Worm (Caenorhabditis elegans) whole organism, L3 larva: ENCODE data around the gene Y53F4B.39.

ENCODE experiments used
- R02D3.7 ChIP-seq: fragments of 150-350 bp; optimal IDR thresholded peaks from 2 replicates; lab custom pipeline; 2014; ENCODE audit warnings: missing biosample characterization, missing genetic modification characterization
- ceh-28 ChIP-seq: fragments of 150-350 bp; optimal IDR thresholded peaks from 2 replicates; lab custom pipeline; 2014; ENCODE audit warnings: missing biosample characterization, missing genetic modification reagents, missing genetic modification characterization
- ceh-82 ChIP-seq: fragments of 150-350 bp; optimal IDR thresholded peaks from 2 replicates; lab custom pipeline; 2014; ENCODE audit warnings: missing biosample characterization, missing genetic modification characterization
- ceh-9 ChIP-seq: sonication (generic microtip); optimal IDR thresholded peaks from 2 replicates; lab custom pipeline; 2018; ENCODE audit warnings: missing biosample characterization, missing genetic modification characterization
- elt-2 ChIP-seq: sonication (generic microtip); optimal IDR thresholded peaks from 2 replicates; lab custom pipeline; 2016; ENCODE audit warnings: missing genetic modification reagents, mild to moderate bottlenecking, missing genetic modification characterization, missing compliant biosample characterization
- elt-3 ChIP-seq, 3 experiments: fragments of 150-350 bp in 1 of 3; sonication (generic microtip) in 2 of 3; optimal IDR thresholded peaks; 2 replicates in 2 of 3; 4 replicates in 1 of 3; lab custom pipeline; 2014 to 2017; ENCODE audit warnings: missing biosample characterization in 3 of 3, missing genetic modification characterization in 3 of 3
- eor-1 ChIP-seq, 2 experiments: fragments of 150-350 bp; optimal IDR thresholded peaks; 2 replicates each; lab custom pipeline; 2014 to 2018; ENCODE audit warnings: missing biosample characterization in 2 of 2, missing genetic modification characterization in 2 of 2
- fkh-2 ChIP-seq: fragments of 150-350 bp; optimal IDR thresholded peaks from 2 replicates; lab custom pipeline; 2014; ENCODE audit warnings: missing biosample characterization, missing genetic modification reagents, missing genetic modification characterization
- fos-1 ChIP-seq: fragments of 150-350 bp; optimal IDR thresholded peaks from 2 replicates; lab custom pipeline; 2014; ENCODE audit warnings: missing biosample characterization, missing genetic modification characterization
- hmg-11 ChIP-seq: sonication (generic microtip); optimal IDR thresholded peaks from 2 replicates; lab custom pipeline; 2016; ENCODE audit warnings: missing genetic modification characterization, missing compliant biosample characterization
- jun-1 ChIP-seq: fragments of 150-350 bp; optimal IDR thresholded peaks from 2 replicates; lab custom pipeline; 2014; ENCODE audit warnings: missing biosample characterization, missing genetic modification reagents, missing genetic modification characterization
- lin-15B ChIP-seq: fragments of 150-350 bp; optimal IDR thresholded peaks from 2 replicates; lab custom pipeline; 2014; ENCODE audit warnings: missing biosample characterization, missing genetic modification characterization
- lin-39 ChIP-seq: fragments of 150-350 bp; optimal IDR thresholded peaks from 2 replicates; lab custom pipeline; 2018; ENCODE audit warnings: missing biosample characterization, missing genetic modification reagents, missing genetic modification characterization
- mdl-1 ChIP-seq: fragments of 150-350 bp; optimal IDR thresholded peaks from 2 replicates; lab custom pipeline; 2014; ENCODE audit warnings: missing biosample characterization, missing genetic modification characterization
- nfya-1 ChIP-seq: sonication (generic microtip); optimal IDR thresholded peaks from 2 replicates; lab custom pipeline; 2017; ENCODE audit warnings: missing genetic modification characterization, mild to moderate bottlenecking, missing compliant biosample characterization, antibody characterized with exemption, moderate library complexity; ENCODE audit not compliant: insufficient read depth
- nhr-12 ChIP-seq: fragments of 150-350 bp; optimal IDR thresholded peaks from 2 replicates; lab custom pipeline; 2014; ENCODE audit warnings: missing biosample characterization, missing genetic modification characterization
- nhr-23 ChIP-seq: fragments of 150-350 bp; optimal IDR thresholded peaks from 2 replicates; lab custom pipeline; 2014; ENCODE audit warnings: missing biosample characterization, missing genetic modification reagents, missing genetic modification characterization
- nhr-237 ChIP-seq: fragments of 150-350 bp; optimal IDR thresholded peaks from 2 replicates; lab custom pipeline; 2014; ENCODE audit warnings: missing biosample characterization, missing genetic modification characterization
- nhr-25 ChIP-seq: sonication (generic microtip); optimal IDR thresholded peaks from 2 replicates; lab custom pipeline; 2017; ENCODE audit warnings: missing biosample characterization, missing genetic modification characterization
- nhr-43 ChIP-seq: sonication (generic microtip); optimal IDR thresholded peaks from 2 replicates; lab custom pipeline; 2016; ENCODE audit warnings: mild to moderate bottlenecking, missing genetic modification characterization, missing compliant biosample characterization; ENCODE audit not compliant: poor library complexity, severe bottlenecking
- nhr-67 ChIP-seq: fragments of 150-350 bp; optimal IDR thresholded peaks from 2 replicates; lab custom pipeline; 2014; ENCODE audit warnings: missing biosample characterization, missing genetic modification characterization
- nhr-76 ChIP-seq: fragments of 150-350 bp; sonication (generic microtip); optimal IDR thresholded peaks from 5 replicates; lab custom pipeline; 2014; ENCODE audit warnings: missing biosample characterization, missing genetic modification characterization
- nhr-77 ChIP-seq: fragments of 150-350 bp; optimal IDR thresholded peaks from 2 replicates; lab custom pipeline; 2014; ENCODE audit warnings: missing biosample characterization, missing genetic modification characterization
- pha-4 ChIP-seq: fragments of 150-350 bp; optimal IDR thresholded peaks from 2 replicates; lab custom pipeline; 2014; ENCODE audit warnings: missing biosample characterization, missing genetic modification reagents, missing genetic modification characterization
- pqm-1 ChIP-seq: fragments of 150-350 bp; optimal IDR thresholded peaks from 2 replicates; lab custom pipeline; 2017; ENCODE audit warnings: missing biosample characterization, missing genetic modification characterization, inconsistent platforms
- skn-1 ChIP-seq: fragments of 150-350 bp; optimal IDR thresholded peaks from 2 replicates; lab custom pipeline; 2014; ENCODE audit warnings: missing biosample characterization, missing genetic modification characterization
- snpc-4 ChIP-seq: fragments of 150-350 bp; optimal IDR thresholded peaks from 2 replicates; lab custom pipeline; 2014; ENCODE audit warnings: missing biosample characterization, missing genetic modification characterization
- ztf-11 ChIP-seq: fragments of 150-350 bp; optimal IDR thresholded peaks from 2 replicates; lab custom pipeline; 2014; ENCODE audit warnings: missing biosample characterization, missing genetic modification characterization

The Y53F4B.39 gene

DNA sequence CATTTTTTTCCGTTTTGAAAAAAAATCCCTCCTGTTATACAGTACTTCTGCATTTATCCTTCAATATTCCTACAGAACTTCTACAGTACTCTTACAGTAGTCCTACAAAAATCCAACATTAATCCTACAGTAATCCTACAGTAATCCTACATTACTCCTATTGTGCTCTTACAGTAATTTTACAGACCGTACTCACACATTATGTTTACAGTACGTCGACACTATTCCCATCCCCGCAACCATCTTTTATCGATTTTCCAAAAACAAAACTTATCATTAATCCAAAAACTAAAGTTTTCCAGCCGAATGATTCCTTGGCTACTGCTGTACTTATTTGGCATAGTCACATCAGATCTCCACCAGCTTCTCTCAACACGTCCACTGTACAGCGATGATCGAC lies 25.8 kb upstream of the Y53F4B.39 start, which contains the start of gene Y53F4B.20:
Gene Y53F4B.20 (plus strand): TSS at position 301 of the 400 bp plus-strand sequence.
- TF ChIP-seq nfya-1: no peak
- no peak for TF ChIP-seq nhr-12 (tag; lab: Kevin White, UChicago)
- TF ChIP-seq ceh-28 (tag; lab: Kevin White, UChicago): no peak
- no peak for TF ChIP-seq elt-3 (tag; optimal IDR thresholded peaks at IDR 0.05; lab: Kevin White, UChicago)
- TF ChIP-seq, all 47 proteins: peak for 0

DNA sequence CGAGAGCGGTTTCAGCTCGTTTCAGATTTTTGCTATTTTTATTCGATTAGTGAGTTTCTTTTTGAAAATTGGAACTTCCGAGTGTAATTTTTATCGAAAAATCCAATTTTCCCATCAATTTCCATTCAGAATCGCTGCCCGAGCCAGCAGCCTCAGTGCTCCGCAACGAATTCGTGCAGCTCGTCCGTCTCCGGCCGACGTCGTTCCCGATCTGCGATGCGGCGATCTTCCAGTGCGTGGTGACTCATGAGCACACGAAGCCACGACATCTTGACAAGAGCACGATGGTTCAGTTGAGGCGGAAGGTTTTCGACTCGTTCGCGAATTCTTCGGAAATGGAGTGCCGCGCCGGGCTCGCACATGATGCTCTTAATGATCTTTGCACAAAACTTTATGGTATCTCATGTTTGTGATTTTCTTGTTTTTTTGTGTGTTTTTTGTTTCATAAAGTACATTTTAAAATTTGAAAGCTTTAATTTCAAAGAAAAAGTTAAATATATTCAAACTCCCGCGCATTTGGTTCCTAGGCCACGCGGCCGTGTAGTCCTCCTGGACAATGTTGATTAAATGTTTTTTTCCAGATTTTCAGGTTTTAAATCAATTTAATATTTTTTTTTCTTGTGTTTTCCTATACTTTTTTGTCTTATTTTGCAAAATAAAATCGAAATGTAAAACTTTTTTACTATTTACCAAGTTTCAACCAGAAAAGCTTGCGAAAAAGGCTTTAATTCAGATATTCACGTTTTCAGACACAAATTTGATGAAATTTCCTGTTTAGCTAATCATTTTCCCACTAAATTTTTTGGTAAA lies 20.7 kb upstream of the Y53F4B.39 start:
- TF ChIP-seq nhr-23 (tag; lab: Kevin White, UChicago): peak; percentile 59
- no peak for TF ChIP-seq ztf-11 (tag; lab: Kevin White, UChicago)
- TF ChIP-seq snpc-4 (tag; lab: Kevin White, UChicago): peak; percentile 54
- no peak for TF ChIP-seq nhr-237 (tag; lab: Kevin White, UChicago)
- peak; percentile 58 for TF ChIP-seq pha-4
- peak; percentile 56 for TF ChIP-seq nfya-1
- peak; percentile 88 for TF ChIP-seq nhr-43 (tag; lab: Kevin White, UChicago)
- TF ChIP-seq lin-15B (tag; lab: Kevin White, UChicago): peak; percentile 41
- no peak for TF ChIP-seq skn-1 (tag; lab: Kevin White, UChicago)

DNA sequence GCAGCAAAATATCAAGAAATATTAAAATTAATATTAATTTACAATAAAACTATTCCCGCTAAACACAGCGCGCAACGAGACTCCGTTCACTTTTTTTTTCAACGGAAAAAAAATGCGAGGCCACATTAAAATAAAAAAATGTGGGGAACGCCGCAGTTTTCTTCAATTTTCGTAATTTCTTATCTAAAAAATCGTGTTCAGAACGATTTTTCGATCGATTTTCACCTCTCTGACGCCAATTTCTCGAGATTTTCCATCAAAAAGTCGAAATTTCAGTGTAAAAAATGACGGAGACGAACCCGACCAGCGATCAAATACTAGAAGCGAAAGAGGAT lies 20.1 kb upstream of the Y53F4B.39 start, which contains the start of gene Y53F4B.21:
Gene Y53F4B.21 (plus strand): TSS at position 285 of the 335 bp plus-strand sequence.
- no peak for TF ChIP-seq R02D3.7 (tag; lab: Kevin White, UChicago)
- peak; percentile 13 for TF ChIP-seq lin-15B (tag; lab: Kevin White, UChicago)

DNA sequence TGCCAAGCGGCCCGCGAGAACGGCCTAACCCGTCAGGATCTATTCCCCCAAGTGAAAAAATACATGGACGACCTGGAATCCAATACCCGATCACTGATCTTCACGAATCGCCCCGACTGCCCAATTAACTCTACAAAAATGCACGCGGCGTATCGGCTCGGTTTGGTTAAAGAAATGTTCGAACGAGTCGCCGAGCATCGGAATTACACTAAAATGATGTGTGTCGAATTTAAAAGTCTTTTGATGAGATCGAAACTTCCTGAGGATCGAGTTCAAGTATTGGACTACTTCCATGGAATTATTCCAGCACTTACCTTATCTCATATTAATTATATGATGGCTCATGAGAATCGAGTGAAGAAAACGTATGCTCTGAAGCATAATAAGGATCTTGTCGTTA lies 2.8 kb upstream of the Y53F4B.39 start:
- TF ChIP-seq elt-2 (tag; lab: Kevin White, UChicago): no peak
- no peak for TF ChIP-seq mdl-1

DNA sequence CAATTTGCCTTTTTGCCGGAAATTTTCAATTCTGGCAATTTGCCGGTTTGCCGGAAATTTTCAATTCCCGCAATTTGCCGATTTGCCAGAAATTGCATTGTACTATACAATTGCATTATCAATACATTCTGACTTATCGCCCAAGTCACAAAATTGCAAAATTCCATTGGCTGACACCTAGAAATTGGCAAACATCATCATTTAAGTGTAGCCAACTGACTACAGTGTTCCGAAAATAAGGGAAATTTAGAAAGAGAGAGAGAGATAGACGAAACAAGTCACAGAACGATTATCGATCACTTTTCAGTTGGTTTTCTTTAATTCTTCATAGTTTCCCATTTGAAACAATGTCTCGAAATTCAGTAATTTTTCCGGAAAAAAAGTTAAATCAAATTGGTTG lies 1.4 kb downstream of the Y53F4B.39 start:
- peak; percentile 87 for TF ChIP-seq elt-2 (tag; lab: Kevin White, UChicago)
- TF ChIP-seq jun-1 (tag; lab: Kevin White, UChicago): peak; percentile 26
- peak; percentile 56 for TF ChIP-seq ceh-28 (tag; lab: Kevin White, UChicago)
- peak; percentile 91 for TF ChIP-seq pqm-1 (tag; lab: Kevin White, UChicago)
- peak; percentile 46 for TF ChIP-seq pha-4
- TF ChIP-seq eor-1 (tag; optimal IDR thresholded peaks at IDR 0.05; lab: Kevin White, UChicago): no peak
- TF ChIP-seq nhr-12 (tag; lab: Kevin White, UChicago): no peak
- no peak for TF ChIP-seq ceh-82
- no peak for TF ChIP-seq elt-3 (tag; optimal IDR thresholded peaks at IDR 0.05; lab: Kevin White, UChicago)
- TF ChIP-seq nhr-67: no peak

DNA sequence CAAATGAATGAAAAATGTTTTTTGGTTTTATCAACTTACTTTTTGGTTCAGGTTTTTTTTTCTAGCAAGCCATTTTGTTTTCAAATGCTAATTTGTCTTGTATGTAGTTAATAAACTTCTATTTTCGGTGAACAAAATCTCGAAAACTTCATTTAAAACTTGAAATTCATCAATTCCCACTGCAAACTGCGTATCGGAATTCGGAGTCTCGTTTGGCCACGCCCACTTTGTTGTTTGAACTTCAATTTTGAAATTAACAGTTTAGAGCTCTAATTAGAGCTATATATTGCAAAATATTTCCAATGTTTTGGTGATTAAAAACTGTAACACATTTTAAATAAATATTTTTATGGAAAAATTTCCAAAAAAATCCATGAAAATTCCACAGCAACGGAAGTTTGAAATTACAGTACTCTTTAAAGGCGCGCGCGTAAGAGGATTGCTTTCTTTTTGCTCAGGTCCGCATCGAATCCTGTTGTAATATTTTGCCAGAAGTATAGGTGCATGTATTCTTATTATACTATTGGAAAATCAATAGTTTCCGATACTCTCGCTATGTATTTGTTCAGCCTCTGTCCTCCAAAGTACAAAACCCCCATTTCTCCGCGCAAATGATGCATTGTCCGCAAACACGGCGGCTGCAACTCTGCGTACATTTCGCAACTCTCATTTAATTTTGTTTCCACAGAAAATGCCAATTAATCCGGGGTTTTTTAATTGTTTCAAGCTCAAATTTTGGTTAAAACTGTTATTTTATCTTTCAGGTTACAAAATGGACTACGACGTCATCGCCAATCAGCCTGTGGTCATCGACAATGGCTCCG lies 9.8 kb downstream of the Y53F4B.39 start, which contains the start of gene arp-1:
Gene arp-1 (plus strand): TSS at position 765 of the 824 bp plus-strand sequence.
- peak; percentile 38 for TF ChIP-seq nhr-25 (tag; lab: Kevin White, UChicago)
- no peak for TF ChIP-seq fkh-2
- TF ChIP-seq lin-39 (tag; lab: Kevin White, UChicago): peak; percentile 59
- no peak for TF ChIP-seq ceh-9 (tag; lab: Kevin White, UChicago)
- peak; percentile 71 for TF ChIP-seq pha-4
- peak; percentile 60 for TF ChIP-seq ceh-28 (tag; lab: Kevin White, UChicago)
- TF ChIP-seq hmg-11: peak; percentile 84
- peak; percentile 44 for TF ChIP-seq lin-15B (tag; lab: Kevin White, UChicago)
- TF ChIP-seq fos-1: no peak
- peak; percentile 13 for TF ChIP-seq nhr-76 (tag; lab: Kevin White, UChicago)
- TF ChIP-seq nfya-1: peak; percentile 60
- TF ChIP-seq snpc-4 (tag; lab: Kevin White, UChicago): peak; percentile 52
- TF ChIP-seq nhr-77 (tag; lab: Kevin White, UChicago): no peak
- peak; percentile 13 for TF ChIP-seq elt-2 (tag; lab: Kevin White, UChicago)
- peak; percentile 12 for TF ChIP-seq nhr-23 (tag; lab: Kevin White, UChicago)
- TF ChIP-seq, all 47 proteins: peak for 11
